Worm (Caenorhabditis elegans) whole organism, L4 larva: ENCODE data around the gene cyp-13A7.

Source experiments
- F37D6.2 ChIP-seq: sonication (generic microtip); optimal IDR thresholded peaks from 2 replicates; lab custom pipeline; 2016; ENCODE audit warnings: mild to moderate bottlenecking, missing genetic modification characterization, missing compliant biosample characterization
- R02D3.7 ChIP-seq: fragments of 150-350 bp; sonication (generic microtip); optimal IDR thresholded peaks from 3 replicates; lab custom pipeline; 2014; ENCODE audit warnings: missing biosample characterization, missing genetic modification characterization
- ceh-32 ChIP-seq: sonication (generic microtip); optimal IDR thresholded peaks from 2 replicates; lab custom pipeline; 2016; ENCODE audit warnings: mild to moderate bottlenecking, missing genetic modification characterization, missing compliant biosample characterization; ENCODE audit not compliant: poor library complexity
- cey-2 ChIP-seq: sonication (generic microtip); optimal IDR thresholded peaks from 3 replicates; lab custom pipeline; 2017; ENCODE audit warnings: missing genetic modification characterization, mild to moderate bottlenecking, missing compliant biosample characterization, antibody characterized with exemption, borderline replicate concordance; ENCODE audit not compliant: insufficient read depth
- daf-16 ChIP-seq, 3 experiments: sonication (generic microtip); optimal IDR thresholded peaks; 2 replicates each; lab custom pipeline; 2016 to 2017; ENCODE audit warnings: missing genetic modification characterization in 3 of 3, missing genetic modification reagents in 3 of 3, mild to moderate bottlenecking in 2 of 3, missing compliant biosample characterization in 2 of 3, missing biosample characterization in 1 of 3, moderate library complexity in 1 of 3
- dmd-6 ChIP-seq: fragments of 200-800 bp; sonication (Bioruptor generic); IDR thresholded peaks from 2 replicates; pipeline ENCODE4 v1.3.6; 2022; ENCODE audit warnings: missing genetic modification reagents, missing genetic modification characterization, missing compliant biosample characterization
- duxl-1 ChIP-seq: sonication (generic microtip); optimal IDR thresholded peaks from 2 replicates; lab custom pipeline; 2016; ENCODE audit warnings: mild to moderate bottlenecking, missing genetic modification characterization, moderate library complexity, missing compliant biosample characterization; ENCODE audit not compliant: poor library complexity
- fos-1 ChIP-seq: fragments of 150-350 bp; optimal IDR thresholded peaks from 2 replicates; lab custom pipeline; 2014; ENCODE audit warnings: missing biosample characterization, missing genetic modification characterization
- hlh-30 ChIP-seq: sonication (generic microtip); optimal IDR thresholded peaks from 2 replicates; lab custom pipeline; 2017; ENCODE audit warnings: antibody characterized with exemption, mild to moderate bottlenecking, missing genetic modification characterization, missing compliant biosample characterization; ENCODE audit not compliant: insufficient read depth
- lir-3 ChIP-seq: sonication (generic microtip); optimal IDR thresholded peaks from 2 replicates; lab custom pipeline; 2016; ENCODE audit warnings: mild to moderate bottlenecking, missing genetic modification characterization, missing compliant biosample characterization
- lsy-2 ChIP-seq, 2 experiments: fragments of 150-350 bp in 1 of 2; sonication (generic microtip) in 1 of 2; optimal IDR thresholded peaks; 2 replicates each; lab custom pipeline; 2014 to 2017; ENCODE audit warnings: missing biosample characterization in 2 of 2, missing genetic modification characterization in 2 of 2
- madf-5 ChIP-seq, 2 experiments: fragments of 200-800 bp; sonication (Bioruptor generic); IDR thresholded peaks; 2 replicates each; pipeline ENCODE4 v1.3.6; 2022; ENCODE audit warnings: missing compliant biosample characterization in 2 of 2, missing genetic modification characterization in 2 of 2
- mdt-29 ChIP-seq: fragments of 200-800 bp; sonication (Bioruptor generic); IDR thresholded peaks from 2 replicates; pipeline ENCODE4 v1.3.6; 2022; ENCODE audit warnings: missing genetic modification reagents, missing genetic modification characterization, missing compliant biosample characterization
- mes-2 ChIP-seq: sonication (generic microtip); optimal IDR thresholded peaks from 2 replicates; lab custom pipeline; 2016; ENCODE audit warnings: missing genotype, mild to moderate bottlenecking, missing genetic modification characterization, missing compliant biosample characterization; ENCODE audit not compliant: poor library complexity, severe bottlenecking
- mxl-3 ChIP-seq: fragments of 200-800 bp; sonication (Bioruptor generic); optimal IDR thresholded peaks from 2 replicates; lab custom pipeline; 2018; ENCODE audit warnings: mild to moderate bottlenecking, missing genetic modification characterization, missing compliant biosample characterization
- nhr-11 ChIP-seq: fragments of 150-350 bp; optimal IDR thresholded peaks from 2 replicates; lab custom pipeline; 2014; ENCODE audit warnings: missing biosample characterization, missing genetic modification characterization
- nhr-28 ChIP-seq: fragments of 150-350 bp; optimal IDR thresholded peaks from 2 replicates; lab custom pipeline; 2014; ENCODE audit warnings: missing biosample characterization, missing genetic modification characterization
- nhr-48 ChIP-seq: sonication (generic microtip); optimal IDR thresholded peaks from 2 replicates; lab custom pipeline; 2016; ENCODE audit warnings: mild to moderate bottlenecking, missing genetic modification characterization, missing compliant biosample characterization
- nhr-77 ChIP-seq: fragments of 150-350 bp; optimal IDR thresholded peaks from 2 replicates; lab custom pipeline; 2014; ENCODE audit warnings: missing biosample characterization, missing genetic modification characterization
- pqm-1 ChIP-seq: sonication (generic microtip); optimal IDR thresholded peaks from 2 replicates; lab custom pipeline; 2017; ENCODE audit warnings: missing biosample characterization, missing genetic modification characterization
- snpc-4 ChIP-seq: fragments of 150-350 bp; optimal IDR thresholded peaks from 2 replicates; lab custom pipeline; 2014; ENCODE audit warnings: missing biosample characterization, missing genetic modification characterization
- unc-62 ChIP-seq, 3 experiments: fragments of 150-350 bp in 1 of 3; sonication (generic microtip); optimal IDR thresholded peaks in 2 of 3; peaks in 1 of 3; 1 replicate in 1 of 3; 2 replicates in 2 of 3; lab custom pipeline; 2014 to 2017; ENCODE audit warnings: missing biosample characterization in 3 of 3, missing genetic modification characterization in 3 of 3, missing genetic modification reagents in 3 of 3, missing genotype in 1 of 3
- vab-7 ChIP-seq: fragments of 200-800 bp; sonication (Bioruptor generic); IDR thresholded peaks from 2 replicates; pipeline ENCODE4 v1.3.6; 2022; ENCODE audit warnings: missing genetic modification reagents, missing genetic modification characterization, missing compliant biosample characterization

Gene cyp-13A7

ce11 chrII:9833855-9834254, 30.4 kb downstream of the cyp-13A7 start, which contains the start of gene ZK938.3:
ZK938.3 (minus strand) TSS chrII:9833955.
- TF ChIP-seq daf-16 (GFP tag; optimal IDR thresholded peaks at IDR 0.05; lab: Kevin White, UChicago) (no peak), daf-16 (tag; optimal IDR thresholded peaks at IDR 0.05; lab: Kevin White, UChicago) (no peak), madf-5 (GFP tag; IDR thresholded peaks at IDR 0.05; lab: Robert Waterston, UW) (no peak), duxl-1 (tag; lab: Kevin White, UChicago) (no peak), nhr-77 (tag; lab: Kevin White, UChicago) (no peak), nhr-28 (tag; lab: Kevin White, UChicago) (no peak), unc-62 (GFP tag; optimal IDR thresholded peaks at IDR 0.05 in 1 of 2; lab: Kevin White, UChicago) (peak in 1 of 2 experiments; percentile 26), unc-62 (tag; optimal IDR thresholded peaks at IDR 0.05; lab: Kevin White, UChicago) (no peak), vab-7 (GFP tag; lab: Robert Waterston, UW) (no peak)
- TF ChIP-seq, all 104 proteins: peak for 1

ce11 chrII:9834921-9835320, 31.5 kb downstream of the cyp-13A7 start, which contains the start of gene arrd-5:
arrd-5 (plus strand) TSS chrII:9835221.
- TF ChIP-seq unc-62 (GFP tag; optimal IDR thresholded peaks at IDR 0.05 in 1 of 2; lab: Kevin White, UChicago), result peak in 1 of 2 experiments; percentile 18
- no peak for TF ChIP-seq unc-62 (tag; optimal IDR thresholded peaks at IDR 0.05; lab: Kevin White, UChicago)
- no peak for TF ChIP-seq F37D6.2 (tag; lab: Kevin White, UChicago)

- TF ChIP-seq mes-2 (no peak), lsy-2 (tag; optimal IDR thresholded peaks at IDR 0.05; lab: Kevin White, UChicago) (no peak), fos-1 (tag; lab: Kevin White, UChicago) (no peak), unc-62 (GFP tag; optimal IDR thresholded peaks at IDR 0.05 in 1 of 2; lab: Kevin White, UChicago) (peak in 1 of 2 experiments; percentile 93), unc-62 (tag; optimal IDR thresholded peaks at IDR 0.05; lab: Kevin White, UChicago) (no peak)
Observed at ce11 chrII:9835958-9836357, 32.5 kb downstream of the cyp-13A7 start.

ce11 chrII:9838260-9838935, 35.0 kb downstream of the cyp-13A7 start, which contains the start of gene arrd-4:
arrd-4 (minus strand) TSS chrII:9838310.
- TF ChIP-seq nhr-48 (tag; lab: Kevin White, UChicago), result no peak
- no peak for TF ChIP-seq snpc-4 (tag; lab: Kevin White, UChicago)
- no peak for TF ChIP-seq ceh-32 (tag; lab: Kevin White, UChicago)
- peak; percentile 66 for TF ChIP-seq nhr-11 (tag; lab: Kevin White, UChicago)
- no peak for TF ChIP-seq hlh-30 (tag; lab: Kevin White, UChicago)
- TF ChIP-seq pqm-1, result no peak
- no peak for TF ChIP-seq lir-3

ce11 chrII:9840313-9840712, 36.9 kb downstream of the cyp-13A7 start, which contains the start of gene ZK938.11:
ZK938.11 (minus strand) TSS chrII:9840413.
- TF ChIP-seq dmd-6 (no peak), mxl-3 (GFP tag; lab: Kevin White, UChicago) (no peak), madf-5 (GFP tag; IDR thresholded peaks at IDR 0.05; lab: Robert Waterston, UW) (no peak)

ce11 chrII:9841985-9842505, 38.6 kb downstream of the cyp-13A7 start, which contains the start of gene rnh-1.2:
rnh-1.2 (minus strand) TSS chrII:9842035.
- TF ChIP-seq R02D3.7 (tag; lab: Kevin White, UChicago) (peak; percentile 56), mdt-29 (GFP tag; lab: Robert Waterston, UW) (no peak)
- TF ChIP-seq, all 104 proteins: peak for 1

ce11 chrII:9845239-9845638, 41.8 kb downstream of the cyp-13A7 start, which contains the start of gene chil-9:
chil-9 (minus strand) TSS chrII:9845339.
- TF ChIP-seq cey-2 (tag; lab: Kevin White, UChicago) (no peak), unc-62 (GFP tag; optimal IDR thresholded peaks at IDR 0.05 in 1 of 2; lab: Kevin White, UChicago) (peak in 1 of 2 experiments; percentile 31), unc-62 (tag; optimal IDR thresholded peaks at IDR 0.05; lab: Kevin White, UChicago) (no peak)
